Fruit fly (Drosophila melanogaster): Measurements from ENCODE around the gene CecB.
A peak's percentile ranks its signal among the peaks of the same experiment; 100 is the strongest.

The CecB gene

DNA sequence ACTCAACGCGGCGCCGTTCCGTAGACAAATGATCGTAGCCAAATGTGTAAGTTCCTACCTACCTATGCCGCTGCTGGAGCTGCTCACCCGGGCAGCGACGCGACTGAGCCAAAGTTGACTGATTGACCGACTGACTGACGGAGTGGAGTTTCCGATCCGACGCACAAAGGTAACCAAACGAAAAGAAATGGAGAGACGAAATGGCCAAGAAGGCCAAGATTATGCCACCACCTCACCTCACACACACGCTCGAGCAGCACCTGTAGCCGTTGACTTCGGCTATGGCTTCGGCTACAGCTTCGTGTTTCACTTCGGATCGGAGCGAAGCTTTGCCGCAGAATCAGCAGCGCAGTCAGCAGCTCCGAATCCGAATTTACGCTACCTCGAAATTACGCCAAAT lies 22.6 kb downstream of the CecB start, which contains the start of gene CG9747:
TSS of gene CG9747 (minus strand) at position 206 of the 400 bp plus-strand sequence.
- TF ChIP-seq lola (GFP tag; optimal IDR thresholded peaks at IDR 0.05) = no peak
- TF ChIP-seq Mio (GFP tag; optimal IDR thresholded peaks at IDR 0.05) = no peak
- no peak for TF ChIP-seq brk (GFP tag; optimal IDR thresholded peaks at IDR 0.05)
- no peak for TF ChIP-seq psq (GFP tag; optimal IDR thresholded peaks at IDR 0.05)
- TF ChIP-seq usp (GFP tag; optimal IDR thresholded peaks at IDR 0.05) = no peak
- TF ChIP-seq Dfd (GFP tag; optimal IDR thresholded peaks at IDR 0.05) = no peak
- no peak for TF ChIP-seq Vsx2 (GFP tag; optimal IDR thresholded peaks at IDR 0.05; ENCODE audit: partially characterized antibody)
- TF ChIP-seq pan (optimal IDR thresholded peaks at IDR 0.05) = no peak
- TF ChIP-seq Dif (GFP tag; optimal IDR thresholded peaks at IDR 0.05; ENCODE audit: partially characterized antibody) = no peak
- TF ChIP-seq Abd-B (GFP tag; optimal IDR thresholded peaks at IDR 0.05) = no peak

dm6 chr3R:30189836-30190235 lies 23.8 kb downstream of the CecB start:
- TF ChIP-seq woc (GFP tag; optimal IDR thresholded peaks at IDR 0.05) (peak; percentile 17), Sp1 (GFP tag; optimal IDR thresholded peaks at IDR 0.05) (peak; percentile 39), psq (GFP tag; optimal IDR thresholded peaks at IDR 0.05) (peak; percentile 44), Jra (GFP tag; optimal IDR thresholded peaks at IDR 0.05) (no peak), foxo (GFP tag; optimal IDR thresholded peaks at IDR 0.05) (peak in 1 of 2 experiments; percentile 67), h (GFP tag; optimal IDR thresholded peaks at IDR 0.05) (peak; percentile 76), ey (GFP tag; optimal IDR thresholded peaks at IDR 0.05) (peak; percentile 63), brk (GFP tag; optimal IDR thresholded peaks at IDR 0.05) (no peak), OdsH (GFP tag; optimal IDR thresholded peaks at IDR 0.05) (peak; percentile 46), usp (GFP tag; optimal IDR thresholded peaks at IDR 0.05) (no peak), Vsx2 (GFP tag; optimal IDR thresholded peaks at IDR 0.05; ENCODE audit: partially characterized antibody) (no peak), br (GFP tag; optimal IDR thresholded peaks at IDR 0.05) (peak; percentile 67), sv (GFP tag; optimal IDR thresholded peaks at IDR 0.05) (peak; percentile 48), CG9705 (GFP tag; optimal IDR thresholded peaks at IDR 0.05) (no peak), fru (GFP tag; optimal IDR thresholded peaks at IDR 0.05) (peak; percentile 69), CrebA (GFP tag; optimal IDR thresholded peaks at IDR 0.05; ENCODE audit: borderline replicate concordance) (no peak), Hnf4 (GFP tag; optimal IDR thresholded peaks at IDR 0.05) (peak; percentile 32), Rel (GFP tag; optimal IDR thresholded peaks at IDR 0.05) (no peak), Rel (tag; optimal IDR thresholded peaks at IDR 0.05) (no peak), rgr (GFP tag; optimal IDR thresholded peaks at IDR 0.05) (peak; percentile 63), dmrt93B (GFP tag; optimal IDR thresholded peaks at IDR 0.05) (no peak), Abd-B (GFP tag; optimal IDR thresholded peaks at IDR 0.05) (no peak), HLH106 (tag; optimal IDR thresholded peaks at IDR 0.05) (peak; percentile 62), dsf (GFP tag; optimal IDR thresholded peaks at IDR 0.05; ENCODE audit: borderline replicate concordance) (no peak), Dfd (GFP tag; optimal IDR thresholded peaks at IDR 0.05) (no peak), pan (optimal IDR thresholded peaks at IDR 0.05) (no peak), tai (GFP tag; optimal IDR thresholded peaks at IDR 0.05) (no peak), CG32264 (GFP tag; optimal IDR thresholded peaks at IDR 0.05) (peak; percentile 36), N (GFP tag; optimal IDR thresholded peaks at IDR 0.05) (no peak), lola (GFP tag; optimal IDR thresholded peaks at IDR 0.05) (no peak), Dif (GFP tag; optimal IDR thresholded peaks at IDR 0.05; ENCODE audit: partially characterized antibody) (no peak)

dm6 chr3R:30189398-30189797 lies 24.2 kb downstream of the CecB start:
- TF ChIP-seq Hr78 (GFP tag; optimal IDR thresholded peaks at IDR 0.05) (no peak), Hnf4 (GFP tag; optimal IDR thresholded peaks at IDR 0.05) (no peak), OdsH (GFP tag; optimal IDR thresholded peaks at IDR 0.05) (no peak), Rel (GFP tag; optimal IDR thresholded peaks at IDR 0.05) (no peak), Rel (tag; optimal IDR thresholded peaks at IDR 0.05) (no peak), Sp1 (GFP tag; optimal IDR thresholded peaks at IDR 0.05) (no peak), tai (GFP tag; optimal IDR thresholded peaks at IDR 0.05) (no peak), jim (GFP tag; optimal IDR thresholded peaks at IDR 0.05) (no peak)

DNA sequence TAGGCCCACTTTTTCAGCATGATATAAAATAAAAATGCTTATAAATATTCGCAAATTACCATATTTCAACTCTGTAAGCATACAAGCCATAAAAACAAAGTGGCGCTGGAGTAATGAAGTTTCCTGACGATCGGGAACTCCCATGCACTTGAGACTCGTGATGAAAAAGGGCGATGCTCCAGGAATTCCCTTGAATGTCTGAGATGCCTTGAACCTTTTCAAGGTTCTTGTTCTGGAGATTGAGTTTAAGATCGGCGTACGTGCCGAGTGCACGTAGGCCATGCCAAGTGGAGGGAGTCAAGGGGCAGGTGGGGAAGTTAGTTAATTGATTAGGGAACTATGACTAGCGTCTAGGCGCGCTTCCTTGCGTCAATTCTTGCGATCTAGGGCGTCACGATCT lies 29.7 kb downstream of the CecB start:
- TF ChIP-seq h (GFP tag; optimal IDR thresholded peaks at IDR 0.05) (no peak), Hr78 (GFP tag; optimal IDR thresholded peaks at IDR 0.05) (no peak), N (GFP tag; optimal IDR thresholded peaks at IDR 0.05) (no peak), foxo (GFP tag; optimal IDR thresholded peaks at IDR 0.05) (no peak)
